Worm (Caenorhabditis elegans) whole organism, young adult: ENCODE results near the gene srw-68.

Experiments
- B0019.2 ChIP-seq: fragments of 200-800 bp; sonication (Bioruptor generic); conservative IDR thresholded peaks from 2 replicates; pipeline ENCODE4 v1.3.6; 2022; ENCODE audit warnings: missing genetic modification reagents, missing genetic modification characterization, missing compliant biosample characterization
- B0035.1 ChIP-seq: sonication (generic microtip); optimal IDR thresholded peaks from 2 replicates; lab custom pipeline; 2016; ENCODE audit warnings: missing genetic modification characterization, mild to moderate bottlenecking, missing compliant biosample characterization, missing genotype, missing genetic modification reagents
- C06A6.2 ChIP-seq: fragments of 200-800 bp; sonication (Bioruptor generic); conservative IDR thresholded peaks from 2 replicates; pipeline ENCODE4 v1.3.6; 2022; ENCODE audit warnings: missing genetic modification characterization, missing compliant biosample characterization
- F10E7.11 ChIP-seq: sonication (generic microtip); optimal IDR thresholded peaks from 2 replicates; lab custom pipeline; 2017; ENCODE audit warnings: mild to moderate bottlenecking, missing genetic modification characterization, moderate library complexity, missing compliant biosample characterization
- F22D6.2 ChIP-seq: sonication (generic microtip); optimal IDR thresholded peaks from 2 replicates; lab custom pipeline; 2016; ENCODE audit warnings: mild to moderate bottlenecking, missing genetic modification characterization, missing compliant biosample characterization
- F49E8.2 ChIP-seq: sonication (generic microtip); optimal IDR thresholded peaks from 3 replicates; lab custom pipeline; 2017; ENCODE audit warnings: missing genetic modification characterization, mild to moderate bottlenecking, missing compliant biosample characterization, antibody characterized with exemption, moderate library complexity; ENCODE audit not compliant: insufficient read depth
- K11D2.4 ChIP-seq: fragments of 200-800 bp; sonication (Bioruptor generic); IDR thresholded peaks from 2 replicates; pipeline ENCODE4 v1.3.6; 2022; ENCODE audit warnings: missing genetic modification reagents, missing genetic modification characterization, missing compliant biosample characterization
- K12H6.12 ChIP-seq: fragments of 200-800 bp; sonication (Bioruptor generic); optimal IDR thresholded peaks from 2 replicates; lab custom pipeline; 2018; ENCODE audit warnings: mild to moderate bottlenecking, missing genetic modification characterization, missing compliant biosample characterization
- T07F8.4 ChIP-seq: sonication (generic microtip); optimal IDR thresholded peaks from 2 replicates; lab custom pipeline; 2016; ENCODE audit warnings: mild to moderate bottlenecking, missing genetic modification characterization, moderate library complexity, missing compliant biosample characterization
- Y53G8AR.9 ChIP-seq: fragments of 200-800 bp; sonication (Bioruptor generic); conservative IDR thresholded peaks from 2 replicates; pipeline ENCODE4 v1.3.6; 2022; ENCODE audit warnings: missing genetic modification reagents, missing genetic modification characterization, missing compliant biosample characterization
- ZK185.1 ChIP-seq: sonication (generic microtip); optimal IDR thresholded peaks from 2 replicates; lab custom pipeline; 2016; ENCODE audit warnings: mild to moderate bottlenecking, missing genetic modification characterization, missing compliant biosample characterization; ENCODE audit not compliant: poor library complexity, severe bottlenecking
- ama-1 ChIP-seq, 3 experiments: fragments of 150-350 bp in 1 of 3; sonication (generic microtip) in 2 of 3; optimal IDR thresholded peaks; 2 replicates each; lab custom pipeline; 2014 to 2018; ENCODE audit warnings: missing biosample characterization in 2 of 3, missing genetic modification characterization in 2 of 3, missing genetic modification reagents in 2 of 3
- atf-7 ChIP-seq: sonication (generic microtip); optimal IDR thresholded peaks from 2 replicates; lab custom pipeline; 2017; ENCODE audit warnings: mild to moderate bottlenecking, missing genetic modification characterization, missing compliant biosample characterization
- attf-5 ChIP-seq: fragments of 200-800 bp; sonication (Bioruptor generic); optimal IDR thresholded peaks from 2 replicates; lab custom pipeline; 2018; ENCODE audit warnings: mild to moderate bottlenecking, missing genetic modification characterization, missing compliant biosample characterization
- bed-1 ChIP-seq: fragments of 200-800 bp; sonication (Bioruptor generic); IDR thresholded peaks from 2 replicates; pipeline ENCODE4 v1.3.6; 2022; ENCODE audit warnings: missing genetic modification reagents, missing genetic modification characterization, missing compliant biosample characterization
- bed-2 ChIP-seq: fragments of 200-800 bp; sonication (Bioruptor generic); IDR thresholded peaks from 2 replicates; pipeline ENCODE4 v1.3.6; 2022; ENCODE audit warnings: missing genetic modification reagents, missing genetic modification characterization, missing compliant biosample characterization
- ccch-3 ChIP-seq: fragments of 200-800 bp; sonication (Bioruptor generic); optimal IDR thresholded peaks from 2 replicates; lab custom pipeline; 2018; ENCODE audit warnings: mild to moderate bottlenecking, missing genetic modification characterization, missing compliant biosample characterization
- ceh-27 ChIP-seq: fragments of 200-800 bp; sonication (Bioruptor generic); optimal IDR thresholded peaks from 2 replicates; lab custom pipeline; 2018; ENCODE audit warnings: mild to moderate bottlenecking, missing genetic modification characterization, moderate library complexity, missing compliant biosample characterization
- chd-7 ChIP-seq: sonication (generic microtip); optimal IDR thresholded peaks from 2 replicates; lab custom pipeline; 2016; ENCODE audit warnings: mild to moderate bottlenecking, missing genetic modification characterization, moderate library complexity, missing compliant biosample characterization
- egrh-3 ChIP-seq: fragments of 200-800 bp; sonication (Bioruptor generic); IDR thresholded peaks from 2 replicates; pipeline ENCODE4 v1.3.6; 2022; ENCODE audit warnings: missing genetic modification reagents, missing genetic modification characterization, missing compliant biosample characterization
- hrde-1 ChIP-seq: sonication (generic microtip); optimal IDR thresholded peaks from 2 replicates; lab custom pipeline; 2016; ENCODE audit warnings: missing genetic modification characterization, mild to moderate bottlenecking, missing compliant biosample characterization, moderate library complexity, missing genotype, missing genetic modification reagents, borderline replicate concordance
- hsf-1 ChIP-seq: fragments of 200-800 bp; sonication (Bioruptor generic); IDR thresholded peaks from 2 replicates; pipeline ENCODE4 v1.3.6; 2022; ENCODE audit warnings: missing genetic modification reagents, missing genetic modification characterization, missing compliant biosample characterization
- lin-26 ChIP-seq: fragments of 200-800 bp; sonication (Bioruptor generic); IDR thresholded peaks from 2 replicates; pipeline ENCODE4 v1.3.6; 2022; ENCODE audit warnings: missing genetic modification reagents, missing genetic modification characterization, missing compliant biosample characterization
- lin-40 ChIP-seq: sonication (generic microtip); optimal IDR thresholded peaks from 2 replicates; lab custom pipeline; 2016; ENCODE audit warnings: missing genetic modification characterization, mild to moderate bottlenecking, missing compliant biosample characterization, missing genotype, missing genetic modification reagents
- lsl-1 ChIP-seq: fragments of 200-800 bp; sonication (Bioruptor generic); optimal IDR thresholded peaks from 2 replicates; lab custom pipeline; 2018; ENCODE audit warnings: mild to moderate bottlenecking, missing genetic modification characterization, moderate library complexity, missing compliant biosample characterization
- madf-3 ChIP-seq: fragments of 200-800 bp; sonication (Bioruptor generic); IDR thresholded peaks from 2 replicates; pipeline ENCODE4 v1.3.6; 2022; ENCODE audit warnings: missing genetic modification reagents, missing genetic modification characterization, missing compliant biosample characterization
- madf-8 ChIP-seq: fragments of 200-800 bp; sonication (Bioruptor generic); conservative IDR thresholded peaks from 2 replicates; pipeline ENCODE4 v1.3.6; 2022; ENCODE audit warnings: missing genetic modification reagents, missing genetic modification characterization, missing compliant biosample characterization
- nfya-1 ChIP-seq: sonication (generic microtip); optimal IDR thresholded peaks from 2 replicates; lab custom pipeline; 2017; ENCODE audit warnings: antibody characterized with exemption, missing compliant biosample characterization, missing genetic modification characterization, borderline replicate concordance; ENCODE audit not compliant: insufficient read depth
- nfya-2 ChIP-seq: fragments of 200-800 bp; sonication (Bioruptor generic); IDR thresholded peaks from 2 replicates; pipeline ENCODE4 v1.3.6; 2022; ENCODE audit warnings: missing genetic modification reagents, missing genetic modification characterization, missing compliant biosample characterization
- nfyb-1 ChIP-seq: fragments of 200-800 bp; sonication (Bioruptor generic); IDR thresholded peaks from 2 replicates; pipeline ENCODE4 v1.3.6; 2022; ENCODE audit warnings: missing genetic modification reagents, missing genetic modification characterization, missing compliant biosample characterization
- rcor-1 ChIP-seq: fragments of 200-800 bp; sonication (Bioruptor generic); IDR thresholded peaks from 2 replicates; pipeline ENCODE4 v1.3.6; 2022; ENCODE audit warnings: missing genetic modification reagents, missing genetic modification characterization, missing compliant biosample characterization
- snpc-1.3 ChIP-seq: sonication (generic microtip); optimal IDR thresholded peaks from 2 replicates; lab custom pipeline; 2017; ENCODE audit warnings: missing genetic modification characterization, mild to moderate bottlenecking, missing compliant biosample characterization, antibody characterized with exemption, moderate library complexity, missing genotype, missing genetic modification reagents; ENCODE audit not compliant: insufficient read depth
- snpc-4 ChIP-seq, 5 experiments: fragments of 150-350 bp in 1 of 5; sonication (generic microtip) in 4 of 5; optimal IDR thresholded peaks; 2 replicates each; lab custom pipeline; 2014 to 2018; ENCODE audit warnings: missing genetic modification characterization in 5 of 5, missing biosample characterization in 3 of 5, antibody characterized with exemption in 2 of 5, mild to moderate bottlenecking in 2 of 5, missing compliant biosample characterization in 2 of 5, missing genotype in 2 of 5, moderate library complexity in 2 of 5, missing genetic modification reagents in 1 of 5
- somi-1 ChIP-seq: fragments of 200-800 bp; sonication (Bioruptor generic); optimal IDR thresholded peaks from 2 replicates; lab custom pipeline; 2018; ENCODE audit warnings: mild to moderate bottlenecking, missing genetic modification characterization, missing compliant biosample characterization
- tbp1 ChIP-seq: fragments of 200-800 bp; sonication (Bioruptor generic); optimal IDR thresholded peaks from 2 replicates; lab custom pipeline; 2018; ENCODE audit warnings: mild to moderate bottlenecking, missing genetic modification characterization, missing compliant biosample characterization
- unc-62 ChIP-seq: fragments of 150-350 bp; optimal IDR thresholded peaks from 2 replicates; lab custom pipeline; 2014; ENCODE audit warnings: missing biosample characterization, missing genetic modification reagents, missing genetic modification characterization
- ztf-18 ChIP-seq: sonication (generic microtip); optimal IDR thresholded peaks from 2 replicates; lab custom pipeline; 2016; ENCODE audit warnings: missing genotype, mild to moderate bottlenecking, missing genetic modification characterization, missing compliant biosample characterization
- ztf-26 ChIP-seq: sonication (generic microtip); optimal IDR thresholded peaks from 2 replicates; lab custom pipeline; 2017; ENCODE audit warnings: missing genetic modification characterization, missing compliant biosample characterization
- ztf-6 ChIP-seq: fragments of 200-800 bp; sonication (Bioruptor generic); IDR thresholded peaks from 2 replicates; pipeline ENCODE4 v1.3.6; 2022; ENCODE audit warnings: missing genetic modification reagents, missing genetic modification characterization, missing compliant biosample characterization

srw-68 gene

DNA sequence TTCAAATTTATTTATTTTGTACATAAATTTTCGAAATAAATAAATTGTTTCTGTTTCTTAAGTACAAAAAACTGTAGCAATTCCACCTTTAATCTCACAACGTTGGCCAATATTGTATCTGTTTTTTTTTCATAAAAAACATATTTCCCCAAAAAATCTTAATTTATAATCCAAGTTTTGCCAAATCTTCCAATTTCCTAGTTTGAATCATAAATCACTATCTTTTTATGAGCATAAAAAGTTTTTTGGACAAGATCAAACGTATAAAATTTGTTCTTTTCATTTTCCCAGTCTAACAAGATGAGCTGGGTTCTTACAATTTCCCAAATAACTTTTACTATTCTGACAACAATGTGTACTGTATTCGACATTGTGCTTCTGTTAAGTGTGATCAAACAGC is 6.3 kb downstream of the srw-68 start, which contains the start of gene srxa-4:
srxa-4 (plus strand) TSS at position 301 of the 400 bp plus-strand sequence.
- TF ChIP-seq ccch-3 (GFP tag; lab: Kevin White, UChicago): no peak
- TF ChIP-seq attf-5: no peak
- TF ChIP-seq tbp1 (GFP tag; lab: Kevin White, UChicago): no peak
- TF ChIP-seq hrde-1: no peak
- no peak for TF ChIP-seq T07F8.4 (tag; lab: Kevin White, UChicago)
- no peak for TF ChIP-seq F22D6.2 (tag; lab: Kevin White, UChicago)
- no peak for TF ChIP-seq hsf-1 (GFP tag; lab: Robert Waterston, UW)
- no peak for TF ChIP-seq F10E7.11
- no peak for TF ChIP-seq nfya-2
- no peak for TF ChIP-seq bed-2 (GFP tag; lab: Robert Waterston, UW)
- TF ChIP-seq, all 124 proteins: peak for 0

DNA sequence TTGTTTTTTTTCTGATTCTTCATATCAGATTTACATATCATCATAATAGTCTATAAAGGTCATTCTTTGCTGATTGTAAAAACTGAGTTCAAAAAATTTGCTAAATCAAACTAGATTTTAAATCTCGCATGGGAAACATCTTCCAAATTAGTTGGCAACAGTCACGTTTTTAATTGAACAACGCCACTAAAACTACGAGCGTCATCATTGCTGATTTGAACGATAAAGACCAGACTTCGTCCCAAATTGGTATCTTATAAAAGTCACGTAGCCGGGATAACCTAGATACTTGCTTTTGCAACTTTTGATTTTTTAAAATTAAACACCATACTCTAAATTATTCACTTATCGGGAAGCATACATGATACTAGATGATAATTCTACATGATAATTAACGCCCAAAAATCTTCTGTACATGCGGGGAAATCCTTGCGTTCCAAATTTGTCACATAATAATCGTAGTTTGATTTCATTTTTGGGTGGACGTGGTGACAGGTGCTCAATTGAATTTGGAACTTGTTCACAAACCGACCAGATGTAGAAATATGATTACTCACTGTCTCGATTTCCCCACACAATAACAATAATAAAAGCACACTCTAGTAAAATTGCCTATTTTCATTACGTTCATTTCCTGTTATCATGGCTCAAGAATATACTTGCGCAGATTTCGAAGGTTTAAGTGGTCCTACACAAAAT is 9.3 kb downstream of the srw-68 start, which contains the start of gene srw-67:
srw-67 (plus strand) TSS at position 643 of the 699 bp plus-strand sequence.
- TF ChIP-seq F49E8.2: no peak
- no peak for TF ChIP-seq snpc-1.3 (tag; lab: Kevin White, UChicago)
- no peak for TF ChIP-seq K11D2.4 (GFP tag; lab: Robert Waterston, UW)
- TF ChIP-seq somi-1 (GFP tag; lab: Kevin White, UChicago): no peak
- no peak for TF ChIP-seq snpc-4 (GFP tag; optimal IDR thresholded peaks at IDR 0.05; lab: Kevin White, UChicago)
- TF ChIP-seq snpc-4 (tag; optimal IDR thresholded peaks at IDR 0.05; lab: Kevin White, UChicago): no peak
- TF ChIP-seq unc-62 (GFP tag; lab: Kevin White, UChicago): no peak
- TF ChIP-seq rcor-1 (GFP tag; lab: Robert Waterston, UW): no peak
- no peak for TF ChIP-seq K12H6.12 (tag; lab: Kevin White, UChicago)

- TF ChIP-seq ztf-18 (tag; lab: Kevin White, UChicago): no peak
- TF ChIP-seq unc-62 (GFP tag; lab: Kevin White, UChicago): no peak
- TF ChIP-seq ceh-27: no peak
- no peak for TF ChIP-seq madf-8 (GFP tag; lab: Robert Waterston, UW)
- TF ChIP-seq B0019.2 (GFP tag; lab: Robert Waterston, UW): no peak
- no peak for TF ChIP-seq egrh-3 (GFP tag; lab: Robert Waterston, UW)
- TF ChIP-seq somi-1 (GFP tag; lab: Kevin White, UChicago): no peak
- no peak for TF ChIP-seq hrde-1
- TF ChIP-seq nfya-1: no peak
- TF ChIP-seq nfyb-1: no peak
- TF ChIP-seq bed-1 (GFP tag; lab: Robert Waterston, UW): no peak
- no peak for TF ChIP-seq madf-3
Observed at ce11 chrV:7416569-7416968, 9.9 kb downstream of the srw-68 start.

DNA sequence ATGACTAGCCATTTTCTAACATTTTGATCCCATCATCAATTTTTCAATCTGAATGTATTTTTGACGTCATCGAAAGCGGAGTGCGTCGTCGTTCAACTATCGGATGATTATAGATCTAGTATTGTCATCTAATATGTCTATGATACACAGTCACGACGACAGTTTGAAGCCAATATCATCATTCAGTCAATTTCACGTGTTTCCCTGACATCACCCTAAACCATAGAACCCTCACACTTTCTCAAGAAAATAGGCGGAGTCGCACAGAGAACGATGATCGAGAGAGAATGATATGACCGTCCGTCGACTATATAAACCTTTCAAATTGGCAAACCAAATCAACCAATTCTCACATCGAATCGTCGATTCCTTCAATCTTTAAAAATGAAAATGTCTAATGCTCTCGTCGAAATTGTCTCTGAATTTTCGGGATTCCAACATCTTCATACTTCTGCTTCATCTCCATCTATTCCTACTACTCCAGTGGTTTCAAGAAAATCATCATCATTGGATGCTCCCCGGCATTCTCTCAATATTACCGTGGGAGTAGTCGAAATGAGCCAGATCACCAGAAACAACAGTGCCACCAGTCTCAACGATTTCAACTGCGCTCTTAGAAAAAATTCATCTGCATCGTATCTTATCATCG is 10.6 kb downstream of the srw-68 start, which contains the start of gene F18E3.13:
F18E3.13 (plus strand) TSS at position 385 of the 649 bp plus-strand sequence.
- TF ChIP-seq nfyb-1: peak; percentile 74
- TF ChIP-seq ztf-6 (GFP tag; lab: Robert Waterston, UW): no peak
- peak; percentile 69 for TF ChIP-seq atf-7
- no peak for TF ChIP-seq lsl-1
- peak; percentile 35 for TF ChIP-seq lin-40 (tag; lab: Kevin White, UChicago)
- TF ChIP-seq ztf-26 (tag; lab: Kevin White, UChicago): peak; percentile 79
- TF ChIP-seq B0035.1 (tag; lab: Kevin White, UChicago): no peak
- 0 out of 2 replicates have a peak, but pooled peaks have one; percentile 13 for TF ChIP-seq K11D2.4 (GFP tag; lab: Robert Waterston, UW)
- TF ChIP-seq ZK185.1 (tag; lab: Kevin White, UChicago): peak; percentile 43
- TF ChIP-seq F22D6.2 (tag; lab: Kevin White, UChicago): peak; percentile 21
- peak; percentile 76 for TF ChIP-seq somi-1 (GFP tag; lab: Kevin White, UChicago)
- 0 out of 2 replicates have a peak, but pooled peaks have one; percentile 33 for TF ChIP-seq Y53G8AR.9 (GFP tag; lab: Robert Waterston, UW)
- TF ChIP-seq ama-1 (optimal IDR thresholded peaks at IDR 0.05; lab: Kevin White, UChicago): peak; percentile 96
- no peak for TF ChIP-seq ama-1 (GFP tag; optimal IDR thresholded peaks at IDR 0.05; lab: Kevin White, UChicago)
- TF ChIP-seq C06A6.2 (GFP tag; lab: Robert Waterston, UW): peak; percentile 34; the same call in 1 of the 2 replicates
- TF ChIP-seq lin-26: 0 out of 2 replicates have a peak, but pooled peaks have one; percentile 27
- peak; percentile 7 for TF ChIP-seq chd-7
